Fruit fly (Drosophila melanogaster) whole organism, wandering third instar larva: ENCODE results near the gene IntS6.
A peak's percentile ranks its signal among the peaks of the same experiment; 100 is the strongest.

ENCODE experiments used
- CG32264 ChIP-seq: fragments of 200-800 bp; sonication (Bioruptor generic); optimal IDR thresholded peaks from 2 replicates; lab custom pipeline; 2016; ENCODE audit warnings: missing biosample characterization, missing genetic modification characterization
- CG9705 ChIP-seq: fragments of 200-800 bp; sonication (Bioruptor generic); optimal IDR thresholded peaks from 2 replicates; lab custom pipeline; 2018; ENCODE audit warnings: missing biosample characterization, mild to moderate bottlenecking, missing genetic modification characterization
- CrebA ChIP-seq: fragments of 200-800 bp; sonication (Bioruptor generic); optimal IDR thresholded peaks from 2 replicates; lab custom pipeline; 2016; ENCODE audit warnings: missing biosample characterization, mild to moderate bottlenecking, missing genetic modification characterization, borderline replicate concordance
- Dfd ChIP-seq: fragments of >200 bp; optimal IDR thresholded peaks from 2 replicates; lab custom pipeline; 2017; ENCODE audit warnings: missing biosample characterization, missing genetic modification characterization
- Dif ChIP-seq: fragments of 200-275, 200-300 bp; sonication (Bioruptor generic); optimal IDR thresholded peaks from 2 replicates; lab custom pipeline; 2018; ENCODE audit warnings: missing biosample characterization, missing genetic modification characterization; ENCODE audit not compliant: partially characterized antibody
- HLH106 ChIP-seq: fragments of 200-800 bp; optimal IDR thresholded peaks from 3 replicates; lab custom pipeline; 2019; ENCODE audit warnings: missing biosample characterization, mild to moderate bottlenecking, missing genetic modification characterization, moderate library complexity
- Hnf4 ChIP-seq: fragments of 200-800 bp; sonication (Bioruptor generic); optimal IDR thresholded peaks from 2 replicates; lab custom pipeline; 2016; ENCODE audit warnings: missing biosample characterization, mild to moderate bottlenecking, missing genetic modification characterization
- Hr78 ChIP-seq: fragments of >200 bp; optimal IDR thresholded peaks from 2 replicates; lab custom pipeline; 2017; ENCODE audit warnings: missing biosample characterization, missing genetic modification characterization
- Myc ChIP-seq: fragments of >200 bp; optimal IDR thresholded peaks from 2 replicates; lab custom pipeline; 2017
- N ChIP-seq: fragments of >200 bp; optimal IDR thresholded peaks from 2 replicates; lab custom pipeline; 2018; ENCODE audit warnings: missing biosample characterization, missing external identifiers, missing genetic modification characterization
- OdsH ChIP-seq: fragments of 200-800 bp; sonication (Bioruptor generic); optimal IDR thresholded peaks from 2 replicates; lab custom pipeline; 2016; ENCODE audit warnings: missing biosample characterization, mild to moderate bottlenecking, missing genetic modification characterization
- Rel ChIP-seq, 2 experiments: fragments of 200-800 bp; sonication (Bioruptor generic) in 1 of 2; optimal IDR thresholded peaks; 2 replicates in 1 of 2; 3 replicates in 1 of 2; lab custom pipeline; 2016 to 2019; ENCODE audit warnings: mild to moderate bottlenecking in 2 of 2, missing biosample characterization in 2 of 2, missing genetic modification characterization in 2 of 2, moderate library complexity in 1 of 2
- Sp1 ChIP-seq: fragments of 200-800 bp; sonication (Bioruptor generic); optimal IDR thresholded peaks from 3 replicates; lab custom pipeline; 2019; ENCODE audit warnings: missing biosample characterization, mild to moderate bottlenecking, missing genetic modification characterization, moderate library complexity
- Vsx2 ChIP-seq: fragments of 200-300, 225-300 bp; sonication (Bioruptor generic); optimal IDR thresholded peaks from 2 replicates; lab custom pipeline; 2018; ENCODE audit warnings: missing biosample characterization, missing genetic modification characterization; ENCODE audit not compliant: partially characterized antibody
- br ChIP-seq: fragments of 200-800 bp; sonication (Bioruptor generic); optimal IDR thresholded peaks from 2 replicates; lab custom pipeline; 2016; ENCODE audit warnings: missing biosample characterization, missing genetic modification characterization
- brk ChIP-seq: fragments of 200-800 bp; sonication (Bioruptor generic); optimal IDR thresholded peaks from 2 replicates; lab custom pipeline; 2016; ENCODE audit warnings: missing biosample characterization, mild to moderate bottlenecking, missing genetic modification characterization
- dmrt93B ChIP-seq: fragments of 200-800 bp; sonication (Bioruptor generic); optimal IDR thresholded peaks from 2 replicates; lab custom pipeline; 2018; ENCODE audit warnings: missing biosample characterization, mild to moderate bottlenecking, missing genetic modification characterization
- ey ChIP-seq: fragments of 200-800 bp; sonication (Bioruptor generic); optimal IDR thresholded peaks from 2 replicates; lab custom pipeline; 2016; ENCODE audit warnings: missing biosample characterization, missing genetic modification characterization
- foxo ChIP-seq, 2 experiments: fragments of 200-800 bp; sonication (Bioruptor generic); optimal IDR thresholded peaks; 2 replicates in 1 of 2; 3 replicates in 1 of 2; lab custom pipeline; 2016 to 2017; ENCODE audit warnings: missing biosample characterization in 2 of 2, missing genetic modification characterization in 2 of 2
- fru ChIP-seq: fragments of 200-800 bp; sonication (Bioruptor generic); optimal IDR thresholded peaks from 3 replicates; lab custom pipeline; 2016; ENCODE audit warnings: missing biosample characterization, mild to moderate bottlenecking, missing genetic modification characterization
- h ChIP-seq: fragments of 200-800 bp; sonication (Bioruptor generic); optimal IDR thresholded peaks from 3 replicates; lab custom pipeline; 2016; ENCODE audit warnings: missing biosample characterization, mild to moderate bottlenecking, missing genetic modification characterization
- jim ChIP-seq: fragments of 175-275, 200-325 bp; sonication (Bioruptor generic); optimal IDR thresholded peaks from 2 replicates; lab custom pipeline; 2016; ENCODE audit warnings: missing biosample characterization, mild to moderate bottlenecking, missing genetic modification characterization
- lola ChIP-seq: fragments of >200 bp; optimal IDR thresholded peaks from 2 replicates; lab custom pipeline; 2017; ENCODE audit warnings: missing biosample characterization, missing genetic modification characterization
- pan ChIP-seq: fragments of >200 bp; optimal IDR thresholded peaks from 2 replicates; lab custom pipeline; 2017
- psq ChIP-seq: fragments of 200-800 bp; sonication (Bioruptor generic); optimal IDR thresholded peaks from 3 replicates; lab custom pipeline; 2017; ENCODE audit warnings: missing biosample characterization, mild to moderate bottlenecking, missing genetic modification characterization, moderate library complexity
- rgr ChIP-seq: fragments of 200-800 bp; sonication (Bioruptor generic); optimal IDR thresholded peaks from 3 replicates; lab custom pipeline; 2016; ENCODE audit warnings: missing biosample characterization, mild to moderate bottlenecking, missing genetic modification characterization
- sage ChIP-seq: fragments of 200-800 bp; sonication (Bioruptor generic); optimal IDR thresholded peaks from 2 replicates; lab custom pipeline; 2016; ENCODE audit warnings: missing biosample characterization, mild to moderate bottlenecking, missing genetic modification characterization
- sv ChIP-seq: fragments of 200-800 bp; sonication (Bioruptor generic); optimal IDR thresholded peaks from 3 replicates; lab custom pipeline; 2016; ENCODE audit warnings: missing biosample characterization, missing genetic modification characterization
- tai ChIP-seq: sonication (Bioruptor generic); optimal IDR thresholded peaks from 2 replicates; lab custom pipeline; 2016; ENCODE audit warnings: missing biosample characterization, missing genetic modification characterization

Gene IntS6

dm6 chrX:5718476-5719012, 28.5 kb downstream of the IntS6 start:
- TF ChIP-seq lola (GFP tag; lab: Kevin White, UChicago) = no peak
- TF ChIP-seq Sp1 (GFP tag; lab: Kevin White, UChicago) = peak; percentile 81
- peak; percentile 67 for TF ChIP-seq fru (GFP tag; lab: Kevin White, UChicago)
- no peak for TF ChIP-seq Hr78 (GFP tag; lab: Kevin White, UChicago)
- no peak for TF ChIP-seq CG32264
- peak; percentile 46 for TF ChIP-seq ey (GFP tag; lab: Kevin White, UChicago)
- TF ChIP-seq jim (GFP tag; lab: Kevin White, UChicago) = no peak
- no peak for TF ChIP-seq Vsx2 (GFP tag; lab: Kevin White, UChicago)
- TF ChIP-seq tai (GFP tag; lab: Kevin White, UChicago) = no peak
- peak; percentile 84 for TF ChIP-seq HLH106
- peak; percentile 84 for TF ChIP-seq rgr (GFP tag; lab: Kevin White, UChicago)
- TF ChIP-seq Rel (GFP tag; optimal IDR thresholded peaks at IDR 0.05; lab: Kevin White, UChicago) = no peak
- peak; percentile 67 for TF ChIP-seq Rel (tag; optimal IDR thresholded peaks at IDR 0.05; lab: Kevin White, UChicago)
- TF ChIP-seq sage (GFP tag; lab: Kevin White, UChicago) = peak; percentile 52
- TF ChIP-seq OdsH = peak; percentile 72
- peak; percentile 55 for TF ChIP-seq Hnf4 (GFP tag; lab: Kevin White, UChicago)
- TF ChIP-seq brk = peak; percentile 45
- TF ChIP-seq foxo (GFP tag; optimal IDR thresholded peaks at IDR 0.05; lab: Kevin White, UChicago) = peak in 1 of 2 experiments; percentile 83
- TF ChIP-seq h (GFP tag; lab: Kevin White, UChicago) = peak; percentile 70
- peak; percentile 59 for TF ChIP-seq CG9705 (GFP tag; lab: Kevin White, UChicago)
- peak; percentile 39 for TF ChIP-seq br (GFP tag; lab: Kevin White, UChicago)
- TF ChIP-seq psq (GFP tag; lab: Kevin White, UChicago) = peak; percentile 55
- no peak for TF ChIP-seq Dif (GFP tag; lab: Kevin White, UChicago)
- TF ChIP-seq dmrt93B (GFP tag; lab: Kevin White, UChicago) = peak; percentile 42

dm6 chrX:5717741-5718475, 29.1 kb downstream of the IntS6 start, which contains the start of gene CG33080:
TSS of gene CG33080 (minus strand) at chrX:5717778.
- TF ChIP-seq Vsx2 (GFP tag; lab: Kevin White, UChicago) (peak; percentile 97), rgr (GFP tag; lab: Kevin White, UChicago) (peak; percentile 13), h (GFP tag; lab: Kevin White, UChicago) (peak; percentile 55), jim (GFP tag; lab: Kevin White, UChicago) (no peak), br (GFP tag; lab: Kevin White, UChicago) (peak; percentile 15), foxo (GFP tag; optimal IDR thresholded peaks at IDR 0.05; lab: Kevin White, UChicago) (peak in 1 of 2 experiments; percentile 23), HLH106 (peak; percentile 7), Dfd (no peak), brk (no peak), Hnf4 (GFP tag; lab: Kevin White, UChicago) (peak; percentile 27), fru (GFP tag; lab: Kevin White, UChicago) (peak; percentile 1)
- TF ChIP-seq, all 38 proteins: peak for 8

- TF ChIP-seq rgr (GFP tag; lab: Kevin White, UChicago) (peak; percentile 22), HLH106 (no peak), sage (GFP tag; lab: Kevin White, UChicago) (no peak), jim (GFP tag; lab: Kevin White, UChicago) (no peak), CrebA (GFP tag; lab: Kevin White, UChicago) (peak; percentile 46), fru (GFP tag; lab: Kevin White, UChicago) (peak; percentile 19), foxo (GFP tag; optimal IDR thresholded peaks at IDR 0.05; lab: Kevin White, UChicago) (peak in 1 of 2 experiments; percentile 34), h (GFP tag; lab: Kevin White, UChicago) (peak; percentile 29), ey (GFP tag; lab: Kevin White, UChicago) (peak; percentile 11), Myc (lab: Kevin White, UChicago) (peak; percentile 45), Sp1 (GFP tag; lab: Kevin White, UChicago) (peak; percentile 38), pan (lab: Kevin White, UChicago) (no peak), dmrt93B (GFP tag; lab: Kevin White, UChicago) (no peak), sv (no peak), N (peak; percentile 35)
Observed at dm6 chrX:5715455-5716227, 31.4 kb downstream of the IntS6 start.
